Fruit fly (Drosophila melanogaster) Kc167 (cell line): ENCODE data around the gene mRpL40.

Experiments
- Myc ChIP-seq: fragments of >200 bp; optimal IDR thresholded peaks from 2 replicates; lab custom pipeline; 2017; ENCODE audit warnings: missing external identifiers
- Sin3A ChIP-seq: fragments of >200 bp; optimal IDR thresholded peaks from 2 replicates; lab custom pipeline; 2018; ENCODE audit warnings: missing external identifiers
- h ChIP-seq: fragments of >200 bp; optimal IDR thresholded peaks from 3 replicates; lab custom pipeline; 2018; ENCODE audit warnings: missing external identifiers
- insv ChIP-seq: fragments of >200 bp; optimal IDR thresholded peaks from 3 replicates; lab custom pipeline; 2018; ENCODE audit warnings: missing external identifiers
- psq ChIP-seq: fragments of >200 bp; optimal IDR thresholded peaks from 2 replicates; lab custom pipeline; 2017; ENCODE audit warnings: missing external identifiers
- ttk ChIP-seq: sonication (Bioruptor generic); optimal IDR thresholded peaks from 2 replicates; lab custom pipeline; 2017; ENCODE audit warnings: missing external identifiers

mRpL40 gene

DNA sequence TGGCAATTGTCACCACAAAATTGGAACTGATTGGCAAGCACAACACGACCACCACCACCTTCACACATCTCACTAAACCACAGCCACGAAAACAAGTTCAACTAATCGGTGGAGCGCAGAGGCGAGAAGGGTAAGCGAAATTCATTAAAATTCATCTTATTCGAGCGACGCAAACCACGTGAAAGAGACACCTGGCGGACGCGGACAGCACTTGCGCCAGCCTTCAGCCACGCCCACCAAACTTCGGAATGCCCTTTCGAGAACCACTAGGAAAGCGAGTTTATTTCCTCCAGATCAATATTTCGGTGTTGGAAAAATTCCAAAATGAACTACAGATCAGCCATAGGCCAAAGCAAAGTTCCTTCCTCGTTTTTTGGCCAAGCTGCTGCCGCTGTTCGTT lies 12.2 kb upstream of the mRpL40 start:
- TF ChIP-seq insv (lab: Kevin White, UChicago) (no peak), Myc (lab: Kevin White, UChicago) (no peak), ttk (no peak), psq (lab: Kevin White, UChicago) (no peak), Sin3A (lab: Kevin White, UChicago) (no peak), h (lab: Kevin White, UChicago) (no peak)

- no peak for TF ChIP-seq Sin3A (lab: Kevin White, UChicago)
- TF ChIP-seq ttk = no peak
- TF ChIP-seq Myc (lab: Kevin White, UChicago) = no peak
- no peak for TF ChIP-seq h (lab: Kevin White, UChicago)
- TF ChIP-seq psq (lab: Kevin White, UChicago) = no peak
- no peak for TF ChIP-seq insv (lab: Kevin White, UChicago)
Measured at dm6 chr3R:11402894-11403293, 4.8 kb upstream of the mRpL40 start.

dm6 chr3R:11409667-11410137 lies 2.0 kb downstream of the mRpL40 start, which contains the start of the genes mgr and Irbp:
Gene mgr, minus strand, starts transcription at chr3R:11409875.
Gene Irbp, plus strand, starts transcription at chr3R:11410047.
- TF ChIP-seq Sin3A (lab: Kevin White, UChicago) (no peak), Myc (lab: Kevin White, UChicago) (no peak), psq (lab: Kevin White, UChicago) (no peak), insv (lab: Kevin White, UChicago) (no peak), h (lab: Kevin White, UChicago) (no peak), ttk (no peak)

DNA sequence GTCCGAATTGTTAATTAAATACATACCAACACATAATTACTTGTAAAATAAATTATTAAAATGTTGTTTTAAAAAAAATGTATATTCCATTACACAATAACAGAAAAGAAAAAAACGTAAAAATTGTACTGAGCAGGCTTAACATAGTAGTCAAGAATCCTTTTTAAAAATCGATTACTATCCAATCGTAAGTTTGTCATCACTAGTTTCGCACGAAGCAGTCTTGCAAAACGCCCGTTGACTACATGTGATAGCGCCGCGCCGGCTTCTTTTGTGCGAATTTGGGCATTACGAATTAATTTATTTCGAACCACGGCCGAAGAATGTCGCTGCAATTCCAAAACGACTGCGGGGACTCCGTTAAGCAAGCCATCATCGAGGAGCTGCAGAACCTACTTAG lies 4.7 kb downstream of the mRpL40 start, which contains the start of gene Ipo9:
Gene Ipo9 (plus strand): TSS at position 152 of the 400 bp plus-strand sequence.
- TF ChIP-seq ttk (no peak), Myc (lab: Kevin White, UChicago) (no peak), Sin3A (lab: Kevin White, UChicago) (no peak), psq (lab: Kevin White, UChicago) (no peak), insv (lab: Kevin White, UChicago) (no peak), h (lab: Kevin White, UChicago) (no peak)

DNA sequence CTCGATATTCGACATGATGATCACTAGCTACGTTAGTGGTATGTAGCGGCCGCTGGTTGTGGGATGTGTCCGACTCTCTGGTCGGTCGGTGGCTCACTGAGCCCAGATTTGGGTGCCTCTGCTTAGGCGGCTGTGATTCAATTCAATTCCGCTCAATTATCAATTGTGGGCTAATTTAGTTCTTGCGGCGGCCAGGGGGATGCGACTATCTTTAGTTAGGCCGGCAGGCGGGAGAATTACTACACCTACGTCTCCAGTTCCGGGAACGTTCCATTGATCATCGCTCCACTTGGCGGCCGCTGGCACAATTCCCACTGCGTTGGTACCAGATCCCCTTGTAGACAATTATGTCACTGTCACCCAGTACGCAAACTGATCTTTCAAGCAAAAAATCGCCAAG lies 10.8 kb downstream of the mRpL40 start, which contains the start of the genes bumpel and CG45676:
Gene bumpel (minus strand): TSS at position 101 of the 400 bp plus-strand sequence.
Gene CG45676 (plus strand): TSS at position 318 of the 400 bp plus-strand sequence.
- TF ChIP-seq psq (lab: Kevin White, UChicago) = no peak
- TF ChIP-seq h (lab: Kevin White, UChicago) = no peak
- no peak for TF ChIP-seq ttk
- TF ChIP-seq insv (lab: Kevin White, UChicago) = no peak
- no peak for TF ChIP-seq Sin3A (lab: Kevin White, UChicago)
- no peak for TF ChIP-seq Myc (lab: Kevin White, UChicago)

DNA sequence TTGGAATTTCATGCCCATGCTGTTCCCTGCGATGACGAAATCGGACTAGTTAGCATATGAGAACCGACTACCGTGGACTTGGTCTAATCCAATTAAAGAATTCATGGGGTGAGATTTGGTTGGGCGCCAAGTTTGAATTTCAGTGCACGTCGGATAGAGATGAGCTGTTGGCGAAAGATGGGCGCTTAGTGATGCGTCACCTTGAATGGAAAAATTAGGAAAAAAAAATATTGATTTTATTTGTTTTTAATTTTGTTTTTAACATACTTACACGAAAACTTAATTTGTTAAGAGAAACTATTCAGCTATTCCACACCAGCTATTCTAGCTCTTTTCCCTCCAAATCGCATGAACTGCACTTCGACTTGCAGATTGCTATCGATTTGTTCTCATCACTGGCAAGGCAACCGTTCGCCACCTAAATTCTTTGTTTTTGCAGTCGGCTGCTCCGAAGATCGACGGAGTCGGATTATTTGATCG lies 14.0 kb downstream of the mRpL40 start, which contains the start of the genes ninaG and Sptz:
Gene ninaG (minus strand): TSS at position 51 of the 480 bp plus-strand sequence.
Gene Sptz (plus strand): TSS at position 450 of the 480 bp plus-strand sequence.
- TF ChIP-seq Sin3A (lab: Kevin White, UChicago) (no peak), psq (lab: Kevin White, UChicago) (no peak), h (lab: Kevin White, UChicago) (no peak), Myc (lab: Kevin White, UChicago) (no peak), ttk (no peak), insv (lab: Kevin White, UChicago) (no peak)

- TF ChIP-seq Myc (lab: Kevin White, UChicago) = no peak
- TF ChIP-seq Sin3A (lab: Kevin White, UChicago) = no peak
- no peak for TF ChIP-seq insv (lab: Kevin White, UChicago)
Measured at dm6 chr3R:11429814-11430213, 22.1 kb downstream of the mRpL40 start, which contains the start of gene Dtd. Gene Dtd, plus strand, starts transcription at chr3R:11430061.

DNA sequence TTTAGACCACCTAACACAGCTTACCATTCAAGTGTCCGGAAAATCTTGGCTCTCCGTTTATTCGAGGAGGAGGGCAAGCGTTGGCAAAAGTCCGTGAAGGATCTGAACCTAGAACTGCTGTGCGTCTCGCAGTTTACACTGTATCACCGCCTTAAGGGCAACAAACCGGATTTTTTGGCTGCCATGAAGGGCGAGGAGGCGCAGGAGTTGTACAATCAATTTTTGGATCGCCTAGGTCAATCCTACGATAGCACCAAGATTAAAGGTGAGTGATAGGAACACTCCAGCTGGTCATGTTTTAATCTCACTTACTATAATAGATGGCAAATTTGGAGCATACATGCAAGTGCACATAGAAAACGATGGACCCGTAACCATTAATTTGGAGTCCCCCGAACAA lies 22.6 kb downstream of the mRpL40 start:
- TF ChIP-seq Sin3A (lab: Kevin White, UChicago) (no peak), insv (lab: Kevin White, UChicago) (no peak), psq (lab: Kevin White, UChicago) (no peak), ttk (no peak), h (lab: Kevin White, UChicago) (no peak), Myc (lab: Kevin White, UChicago) (no peak)

DNA sequence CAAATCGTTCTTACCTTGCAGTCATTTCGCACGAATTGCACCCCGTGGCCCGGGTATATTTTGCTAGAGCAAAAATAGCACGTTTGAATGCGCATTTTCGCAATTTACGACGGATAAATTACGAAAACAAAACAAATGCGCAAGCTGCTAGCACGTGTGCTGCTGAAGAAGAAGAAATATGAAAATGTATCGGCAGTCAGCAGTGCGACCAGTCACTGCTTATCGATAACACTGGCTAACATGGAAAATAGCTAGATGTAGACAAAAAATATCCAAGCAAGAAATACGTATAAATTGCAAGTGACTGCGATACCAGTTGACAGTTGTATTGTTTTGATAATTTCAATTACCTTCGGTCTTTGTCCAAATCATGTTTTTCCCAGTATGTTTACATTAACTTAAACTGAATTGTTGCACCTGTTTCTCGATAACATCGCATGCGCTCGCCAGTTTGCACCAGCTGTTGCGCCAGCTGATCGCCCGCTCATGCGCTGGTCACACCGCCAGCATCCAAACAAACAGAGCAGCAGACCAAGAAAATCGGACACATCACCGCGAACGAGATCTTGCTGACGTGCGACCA lies 23.8 kb downstream of the mRpL40 start, which contains the start of the genes RpL24-like and CG5276:
Gene RpL24-like (minus strand): TSS at position 188 of the 583 bp plus-strand sequence.
Gene CG5276 (plus strand): TSS at position 344 of the 583 bp plus-strand sequence.
- no peak for TF ChIP-seq h (lab: Kevin White, UChicago)

dm6 chr3R:11435537-11436234 lies 28.0 kb downstream of the mRpL40 start, which contains the start of the genes Exd2 and CG5281:
Gene Exd2, minus strand, starts transcription at chr3R:11435703.
Gene CG5281, plus strand, starts transcription at chr3R:11435850.
- TF ChIP-seq psq (lab: Kevin White, UChicago) (no peak), Myc (lab: Kevin White, UChicago) (no peak), insv (lab: Kevin White, UChicago) (no peak), Sin3A (lab: Kevin White, UChicago) (no peak), h (lab: Kevin White, UChicago) (no peak), ttk (no peak)

DNA sequence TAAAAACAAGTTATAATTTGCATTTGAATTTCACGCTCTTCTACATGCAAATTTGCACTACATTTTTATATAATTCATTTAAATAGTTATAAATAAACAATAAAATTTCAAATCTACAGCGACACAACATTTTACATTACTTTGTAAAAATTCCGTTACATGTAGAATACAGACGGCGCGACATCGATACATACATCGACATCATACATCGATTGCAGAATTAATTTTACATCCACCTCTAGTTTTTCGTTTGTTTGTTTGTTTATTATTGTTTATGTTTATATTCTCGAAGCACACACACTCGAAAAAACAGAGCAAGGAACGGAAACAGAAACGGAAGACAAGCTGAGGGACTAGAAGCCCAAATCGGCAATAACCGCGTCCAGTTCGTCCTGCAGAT lies 29.8 kb downstream of the mRpL40 start, which contains the start of gene CG17230:
Gene CG17230 (plus strand): TSS at position 258 of the 400 bp plus-strand sequence.
- no peak for TF ChIP-seq insv (lab: Kevin White, UChicago)
- TF ChIP-seq psq (lab: Kevin White, UChicago) = no peak
- no peak for TF ChIP-seq ttk
- TF ChIP-seq Myc (lab: Kevin White, UChicago) = no peak
- no peak for TF ChIP-seq h (lab: Kevin White, UChicago)
- TF ChIP-seq Sin3A (lab: Kevin White, UChicago) = no peak
